Fruit fly (Drosophila melanogaster): Measurements from ENCODE around the gene CG11630.
A peak's percentile ranks its signal among the peaks of the same experiment; 100 is the strongest.

CG11630 gene

dm6 chr2L:21786991-21787390, 3.1 kb upstream of the CG11630 start (continued):
- TF ChIP-seq CG6765 (GFP tag; optimal IDR thresholded peaks at IDR 0.05) (peak; percentile 12), CG13424 (tag; optimal IDR thresholded peaks at IDR 0.05) (peak; percentile 58), toy (GFP tag; IDR thresholded peaks at IDR 0.05) (no peak), cad (GFP tag; optimal IDR thresholded peaks at IDR 0.05) (no peak), jumu (GFP tag; optimal IDR thresholded peaks at IDR 0.05) (peak; percentile 59), shn (GFP tag; optimal IDR thresholded peaks at IDR 0.05) (peak; percentile 17), Dad (GFP tag; optimal IDR thresholded peaks at IDR 0.05) (peak; percentile 22), sna (GFP tag; IDR thresholded peaks at IDR 0.05; ENCODE audit: partially characterized antibody) (no peak), CG17385 (GFP tag; optimal IDR thresholded peaks at IDR 0.05) (peak; percentile 51), CG31441 (GFP tag; IDR thresholded peaks at IDR 0.05) (peak; percentile 49), Awh (GFP tag; IDR thresholded peaks at IDR 0.05) (peak; percentile 65), sr (GFP tag; IDR thresholded peaks at IDR 0.05) (no peak), Ets97D (GFP tag; optimal IDR thresholded peaks at IDR 0.05) (no peak), p53 (GFP tag; optimal IDR thresholded peaks at IDR 0.05) (no peak), nmo (GFP tag; optimal IDR thresholded peaks at IDR 0.05) (peak; percentile 52), CG17186 (GFP tag; optimal IDR thresholded peaks at IDR 0.05) (no peak), Hr3 (GFP tag; optimal IDR thresholded peaks at IDR 0.05) (peak; percentile 1), wdn (GFP tag; IDR thresholded peaks at IDR 0.05) (no peak), lab (GFP tag; optimal IDR thresholded peaks at IDR 0.05) (peak; percentile 77), Scr (GFP tag; IDR thresholded peaks at IDR 0.05; ENCODE audit: partially characterized antibody) (no peak), hb (GFP tag; IDR thresholded peaks at IDR 0.05; ENCODE audit: partially characterized antibody) (no peak), Ptx1 (GFP tag; IDR thresholded peaks at IDR 0.05) (peak; percentile 67), Fer3 (tag; optimal IDR thresholded peaks at IDR 0.05) (peak; percentile 61), fru (optimal IDR thresholded peaks at IDR 0.05) (no peak), CG34376 (GFP tag; optimal IDR thresholded peaks at IDR 0.05) (no peak), Sry-β (GFP tag; optimal IDR thresholded peaks at IDR 0.05) (no peak), eve (GFP tag; optimal IDR thresholded peaks at IDR 0.05) (peak in 1 of 2 experiments; percentile 87), Ets65A (GFP tag) (peak; percentile 90), cg (GFP tag; optimal IDR thresholded peaks at IDR 0.05) (no peak), ken (GFP tag; IDR thresholded peaks at IDR 0.05) (peak; percentile 45; the same call in 1 of the 3 replicates), fu2 (GFP tag; optimal IDR thresholded peaks at IDR 0.05) (no peak), ind (GFP tag; optimal IDR thresholded peaks at IDR 0.05) (peak; percentile 44), wor (GFP tag; IDR thresholded peaks at IDR 0.05) (peak; percentile 60), Bteb2 (GFP tag; optimal IDR thresholded peaks at IDR 0.05) (no peak), CG1792 (GFP tag; optimal IDR thresholded peaks at IDR 0.05) (peak; percentile 28), Pdp1 (GFP tag; optimal IDR thresholded peaks at IDR 0.05) (peak in 1 of 2 experiments; percentile 16), lola (GFP tag; optimal IDR thresholded peaks at IDR 0.05) (peak in 1 of 3 experiments; percentile 32), da (GFP tag; optimal IDR thresholded peaks at IDR 0.05) (no peak), CG15696 (tag; optimal IDR thresholded peaks at IDR 0.05) (no peak), CG10209 (GFP tag; optimal IDR thresholded peaks at IDR 0.05) (peak; percentile 39), CG3726 (GFP tag; IDR thresholded peaks at IDR 0.05) (0 out of 3 replicates have a peak, but pooled peaks have one; percentile 60), exex (tag; optimal IDR thresholded peaks at IDR 0.05) (peak; percentile 1), slp2 (GFP tag; optimal IDR thresholded peaks at IDR 0.05) (no peak), dysf (GFP tag; IDR thresholded peaks at IDR 0.05) (peak; percentile 75), CG4282 (GFP tag; optimal IDR thresholded peaks at IDR 0.05) (no peak), CG30431 (GFP tag; optimal IDR thresholded peaks at IDR 0.05) (no peak), Oli (tag; optimal IDR thresholded peaks at IDR 0.05) (peak; percentile 56), CG14441 (GFP tag; IDR thresholded peaks at IDR 0.05) (peak; percentile 65), ham (GFP tag; IDR thresholded peaks at IDR 0.05) (no peak), CG8765 (GFP tag; IDR thresholded peaks at IDR 0.05) (0 out of 2 replicates have a peak, but pooled peaks have one; percentile 30), kay (GFP tag; optimal IDR thresholded peaks at IDR 0.05) (no peak), Antp (GFP tag; optimal IDR thresholded peaks at IDR 0.05) (peak; percentile 46)

All from whole organism, embryonic.